Fruit fly (Drosophila melanogaster) whole organism, adult: ENCODE data around the gene pasi1.

Source experiments
- CG11617 ChIP-seq: fragments of 200-800 bp; sonication (Bioruptor generic); optimal IDR thresholded peaks from 2 replicates; lab custom pipeline; 2017; ENCODE audit warnings: mild to moderate bottlenecking, missing biosample characterization, missing genetic modification reagents, missing genetic modification characterization
- CG12768 ChIP-seq: fragments of 200-800 bp; sonication (Bioruptor generic); optimal IDR thresholded peaks from 2 replicates; lab custom pipeline; 2017; ENCODE audit warnings: missing biosample characterization, missing genetic modification characterization, mild to moderate bottlenecking, moderate library complexity, missing genetic modification reagents
- CG14711 ChIP-seq: fragments of 200-800 bp; sonication (Bioruptor generic); optimal IDR thresholded peaks from 2 replicates; lab custom pipeline; 2018; ENCODE audit warnings: missing biosample characterization, mild to moderate bottlenecking, missing genetic modification characterization, moderate library complexity
- CG1620 ChIP-seq: fragments of 200-800 bp; sonication (Bioruptor generic); optimal IDR thresholded peaks from 2 replicates; lab custom pipeline; 2016; ENCODE audit warnings: missing biosample characterization, missing genetic modification characterization
- CG33017 ChIP-seq: fragments of 200-800 bp; sonication (Bioruptor generic); optimal IDR thresholded peaks from 2 replicates; lab custom pipeline; 2018; ENCODE audit warnings: missing biosample characterization, mild to moderate bottlenecking, missing genetic modification characterization, moderate library complexity
- CG5204 ChIP-seq: fragments of 200-800 bp; sonication (Bioruptor generic); optimal IDR thresholded peaks from 2 replicates; lab custom pipeline; 2016; ENCODE audit warnings: missing biosample characterization, missing genetic modification characterization
- CG7045 ChIP-seq: fragments of 200-800 bp; sonication (Bioruptor generic); optimal IDR thresholded peaks from 2 replicates; lab custom pipeline; 2017; ENCODE audit warnings: missing biosample characterization, mild to moderate bottlenecking, missing genetic modification characterization
- CG7101 ChIP-seq: fragments of 200-800 bp; sonication (Bioruptor generic); optimal IDR thresholded peaks from 2 replicates; lab custom pipeline; 2018; ENCODE audit warnings: missing biosample characterization, mild to moderate bottlenecking, missing genetic modification characterization, moderate library complexity
- Clk ChIP-seq: fragments of 200-800 bp; sonication (Bioruptor generic); optimal IDR thresholded peaks from 2 replicates; lab custom pipeline; 2017; ENCODE audit warnings: missing biosample characterization, missing genetic modification characterization
- Crg-1 ChIP-seq: fragments of 200-800 bp; sonication (Bioruptor generic); optimal IDR thresholded peaks from 2 replicates; lab custom pipeline; 2016; ENCODE audit warnings: missing biosample characterization, missing genetic modification characterization
- Hr96 ChIP-seq: fragments of 200-800 bp; sonication (Bioruptor generic); optimal IDR thresholded peaks from 2 replicates; lab custom pipeline; 2016; ENCODE audit warnings: missing biosample characterization, missing genetic modification characterization
- Mnt ChIP-seq: fragments of 200-800 bp; sonication (Bioruptor generic); optimal IDR thresholded peaks from 2 replicates; lab custom pipeline; 2016; ENCODE audit warnings: missing biosample characterization, mild to moderate bottlenecking, missing genetic modification characterization
- bab1 ChIP-seq: fragments of 200-800 bp; sonication (Bioruptor generic); optimal IDR thresholded peaks from 3 replicates; lab custom pipeline; 2019; ENCODE audit warnings: missing biosample characterization, mild to moderate bottlenecking, missing genetic modification characterization, moderate library complexity
- cic ChIP-seq: fragments of 200-800 bp; sonication (Bioruptor generic); optimal IDR thresholded peaks from 2 replicates; lab custom pipeline; 2017; ENCODE audit warnings: missing biosample characterization, mild to moderate bottlenecking, missing genetic modification characterization, moderate library complexity
- cnc ChIP-seq, 2 experiments: fragments of >200 bp; optimal IDR thresholded peaks; 2 replicates each; lab custom pipeline; 2017
- kay ChIP-seq: fragments of 200-800 bp; sonication (Bioruptor generic); peaks from one replicate; lab custom pipeline; 2016; ENCODE audit warnings: missing biosample characterization, missing genetic modification characterization, borderline replicate concordance
- ovo ChIP-seq: fragments of 200-800 bp; sonication (Bioruptor generic); optimal IDR thresholded peaks from 2 replicates; lab custom pipeline; 2016; ENCODE audit warnings: missing biosample characterization, missing genetic modification characterization
- pad ChIP-seq: fragments of 200-800 bp; sonication (Bioruptor generic); optimal IDR thresholded peaks from 3 replicates; lab custom pipeline; 2017; ENCODE audit warnings: missing biosample characterization, missing genetic modification characterization, mild to moderate bottlenecking, moderate library complexity, missing genetic modification reagents
- tj ChIP-seq: fragments of 200-800 bp; sonication (Bioruptor generic); optimal IDR thresholded peaks from 3 replicates; lab custom pipeline; 2017; ENCODE audit warnings: missing biosample characterization, mild to moderate bottlenecking, missing genetic modification characterization, moderate library complexity
- toe ChIP-seq: fragments of 200-800 bp; sonication (Bioruptor generic); optimal IDR thresholded peaks from 2 replicates; lab custom pipeline; 2016; ENCODE audit warnings: missing biosample characterization, missing genetic modification characterization

Gene pasi1

dm6 chr3R:17805092-17805491 is 10.2 kb downstream of the pasi1 start, which contains the start of gene Nnk:
Gene Nnk (minus strand): TSS chr3R:17805249.
- TF ChIP-seq toe (GFP tag; lab: Kevin White, UChicago) (no peak), cnc (optimal IDR thresholded peaks at IDR 0.05; lab: Kevin White, UChicago) (no peak), CG14711 (tag; lab: Kevin White, UChicago) (no peak), ovo (GFP tag; lab: Kevin White, UChicago) (no peak), CG12768 (GFP tag; lab: Kevin White, UChicago) (no peak), CG7101 (tag; lab: Kevin White, UChicago) (no peak), pad (GFP tag; lab: Kevin White, UChicago) (no peak), Crg-1 (no peak), CG5204 (GFP tag; lab: Kevin White, UChicago) (no peak), Hr96 (GFP tag; lab: Kevin White, UChicago) (no peak), CG1620 (GFP tag; lab: Kevin White, UChicago) (no peak), tj (GFP tag; lab: Kevin White, UChicago) (no peak), Mnt (no peak), Clk (GFP tag; lab: Kevin White, UChicago) (no peak), CG7045 (GFP tag; lab: Kevin White, UChicago) (no peak), bab1 (GFP tag; lab: Kevin White, UChicago) (no peak), cic (GFP tag; lab: Kevin White, UChicago) (no peak)

DNA sequence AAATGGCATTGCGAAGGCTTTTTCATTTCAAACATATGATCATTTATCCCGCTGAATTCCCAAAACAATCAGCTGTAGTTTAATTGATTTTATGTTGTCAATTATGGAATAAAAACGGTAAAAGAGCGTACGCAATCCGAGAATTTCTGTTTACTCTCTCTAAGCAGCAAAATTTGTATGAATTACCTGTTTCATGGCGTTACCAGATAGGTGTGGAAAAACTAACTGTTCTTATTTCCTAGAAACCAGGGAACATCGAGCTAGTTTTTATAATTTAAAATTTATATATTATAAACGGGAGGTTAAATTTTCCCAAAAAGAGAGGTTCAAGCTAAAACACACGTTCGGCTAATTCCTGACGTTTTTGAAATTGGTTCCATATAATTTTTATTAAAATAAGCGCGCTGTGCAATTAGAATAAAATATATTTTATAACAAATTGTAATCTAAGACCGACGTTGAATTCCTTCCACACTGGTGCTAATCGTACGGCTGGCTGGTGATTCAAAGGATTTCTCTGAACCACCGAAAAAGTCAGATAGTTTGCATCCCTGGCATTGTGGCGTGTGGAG is 12.2 kb downstream of the pasi1 start, which contains the start of gene CG17801:
TSS of gene CG17801 (minus strand) at position 51 of the 572 bp plus-strand sequence.
- TF ChIP-seq ovo (GFP tag; lab: Kevin White, UChicago) (peak; percentile 7), pad (GFP tag; lab: Kevin White, UChicago) (peak; percentile 3), bab1 (GFP tag; lab: Kevin White, UChicago) (peak; percentile 6), Hr96 (GFP tag; lab: Kevin White, UChicago) (no peak), Crg-1 (no peak)

DNA sequence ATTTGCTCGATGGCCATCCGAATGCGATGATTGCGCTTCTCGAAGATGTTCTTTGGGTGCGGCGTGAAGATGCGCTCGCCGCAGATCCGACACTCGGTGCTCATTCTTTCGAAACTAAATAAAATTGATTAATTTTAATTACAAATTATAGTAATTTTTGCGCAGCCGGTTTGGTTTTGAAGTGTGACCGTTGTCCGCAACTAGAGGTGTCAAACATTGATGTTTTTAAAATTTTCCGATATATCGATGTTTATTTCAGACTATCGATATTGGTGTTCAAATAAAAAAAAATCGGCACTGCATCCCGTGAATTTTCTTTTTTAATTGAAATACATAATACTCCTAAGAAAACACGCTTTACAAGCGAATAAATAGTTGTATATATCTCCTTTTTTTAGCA is 14.1 kb downstream of the pasi1 start, which contains the start of gene Odj:
TSS of gene Odj (minus strand) at position 209 of the 400 bp plus-strand sequence.
- TF ChIP-seq CG7101 (tag; lab: Kevin White, UChicago) (peak; percentile 10), bab1 (GFP tag; lab: Kevin White, UChicago) (peak; percentile 35), Hr96 (GFP tag; lab: Kevin White, UChicago) (no peak), CG7045 (GFP tag; lab: Kevin White, UChicago) (no peak), ovo (GFP tag; lab: Kevin White, UChicago) (no peak), Mnt (peak; percentile 7), CG5204 (GFP tag; lab: Kevin White, UChicago) (no peak), kay (GFP tag; lab: Kevin White, UChicago) (no peak), pad (GFP tag; lab: Kevin White, UChicago) (no peak), CG12768 (GFP tag; lab: Kevin White, UChicago) (no peak), CG11617 (GFP tag; lab: Kevin White, UChicago) (no peak), tj (GFP tag; lab: Kevin White, UChicago) (no peak), Crg-1 (no peak), Clk (GFP tag; lab: Kevin White, UChicago) (no peak), CG33017 (tag; lab: Kevin White, UChicago) (no peak), cnc (optimal IDR thresholded peaks at IDR 0.05; lab: Kevin White, UChicago) (no peak), CG14711 (tag; lab: Kevin White, UChicago) (no peak), toe (GFP tag; lab: Kevin White, UChicago) (peak; percentile 26), cic (GFP tag; lab: Kevin White, UChicago) (no peak), CG1620 (GFP tag; lab: Kevin White, UChicago) (no peak)

- peak; percentile 86 for TF ChIP-seq bab1 (GFP tag; lab: Kevin White, UChicago)
- peak; percentile 88 for TF ChIP-seq CG7101 (tag; lab: Kevin White, UChicago)
- peak; percentile 34 for TF ChIP-seq pad (GFP tag; lab: Kevin White, UChicago)
- no peak for TF ChIP-seq kay (GFP tag; lab: Kevin White, UChicago)
- TF ChIP-seq CG7045 (GFP tag; lab: Kevin White, UChicago) = peak; percentile 73
- TF ChIP-seq CG14711 (tag; lab: Kevin White, UChicago) = peak; percentile 84
- TF ChIP-seq ovo (GFP tag; lab: Kevin White, UChicago) = peak; percentile 15
- TF ChIP-seq Crg-1 = no peak
- peak; percentile 20 for TF ChIP-seq cic (GFP tag; lab: Kevin White, UChicago)
- TF ChIP-seq Hr96 (GFP tag; lab: Kevin White, UChicago) = no peak
- peak; percentile 39 for TF ChIP-seq Mnt
- TF ChIP-seq tj (GFP tag; lab: Kevin White, UChicago) = peak; percentile 42
- TF ChIP-seq CG12768 (GFP tag; lab: Kevin White, UChicago) = peak; percentile 80
- no peak for TF ChIP-seq cnc (optimal IDR thresholded peaks at IDR 0.05; lab: Kevin White, UChicago)
- peak; percentile 62 for TF ChIP-seq toe (GFP tag; lab: Kevin White, UChicago)
- TF ChIP-seq CG5204 (GFP tag; lab: Kevin White, UChicago) = no peak
- no peak for TF ChIP-seq Clk (GFP tag; lab: Kevin White, UChicago)
- TF ChIP-seq CG1620 (GFP tag; lab: Kevin White, UChicago) = peak; percentile 58
- TF ChIP-seq CG33017 (tag; lab: Kevin White, UChicago) = peak; percentile 89
- peak; percentile 65 for TF ChIP-seq CG11617 (GFP tag; lab: Kevin White, UChicago)
Observed at dm6 chr3R:17810951-17811706, 16.3 kb downstream of the pasi1 start, which contains the start of the genes Alg1 and tinc. Gene Alg1 (minus strand): TSS chr3R:17811134. Gene tinc (plus strand): TSS chr3R:17811541.

DNA sequence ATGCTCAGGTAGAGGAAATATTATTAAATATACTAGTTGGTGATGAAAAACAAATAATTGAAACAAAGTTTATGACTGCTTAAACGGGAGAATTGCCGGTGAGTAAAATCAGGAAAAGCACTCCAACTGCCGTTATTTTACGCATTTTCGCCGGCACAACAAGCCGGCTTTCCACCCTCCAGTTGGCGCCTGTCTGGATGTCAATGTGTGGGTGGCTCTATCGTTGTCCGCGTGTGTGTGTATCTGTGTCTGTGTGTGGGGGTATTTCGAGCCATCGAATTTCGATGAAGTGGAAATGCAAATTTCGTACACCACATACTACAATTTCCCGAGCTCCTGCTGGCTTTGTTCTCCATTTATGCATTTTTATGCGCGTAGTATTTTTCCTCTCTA is 16.8 kb downstream of the pasi1 start:
- TF ChIP-seq CG7045 (GFP tag; lab: Kevin White, UChicago) (no peak), CG14711 (tag; lab: Kevin White, UChicago) (no peak), kay (GFP tag; lab: Kevin White, UChicago) (no peak), CG11617 (GFP tag; lab: Kevin White, UChicago) (no peak), CG12768 (GFP tag; lab: Kevin White, UChicago) (no peak), Mnt (no peak), toe (GFP tag; lab: Kevin White, UChicago) (no peak), ovo (GFP tag; lab: Kevin White, UChicago) (no peak)
